Worm (Caenorhabditis elegans): ENCODE results near the gene laf-1.

ce11 chrIII:2760726-2761125, 18.1 kb downstream of the laf-1 start, which contains the start of gene pho-9:
- no peak for TF ChIP-seq W03F9.2 (tag; optimal IDR thresholded peaks at IDR 0.05)
- no peak for TF ChIP-seq him-1 (tag; optimal IDR thresholded peaks at IDR 0.05)
- no peak for TF ChIP-seq dao-5 (tag; optimal IDR thresholded peaks at IDR 0.05)
